In the genomic region with DNA sequence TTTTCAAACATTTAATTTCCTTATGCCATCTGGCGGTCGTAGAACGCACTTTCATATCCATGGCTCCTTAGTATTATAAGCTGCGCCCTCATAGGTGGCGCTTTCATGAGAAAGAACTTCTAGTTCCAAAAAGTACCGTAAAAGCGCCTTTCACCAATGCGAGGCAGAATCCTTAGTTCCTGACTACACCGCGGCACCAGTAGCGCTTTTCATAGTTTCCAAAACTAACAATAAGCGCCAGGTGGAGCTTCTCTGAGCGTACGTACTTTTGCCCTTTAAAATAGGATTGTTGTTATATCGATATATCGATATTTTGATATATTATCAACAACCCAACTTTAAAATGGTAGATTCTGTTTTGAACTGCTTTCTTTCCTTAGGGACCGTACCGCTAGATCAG, we compare ENCODE assay signal across 1 fruit fly cellular context.
TF ChIP-seq lines count a peak whose summit lies in the region.

No protein-coding gene starts in this region.

TF ChIP-seq in whole organism, embryonic, 481 proteins besides CTCF, POLR2A, EP300 and RAD21 (continued from another document and continues in another):
- TF ChIP-seq CG1832 (GFP tag; optimal IDR thresholded peaks at IDR 0.05; lab: Kevin White, UChicago): no peak
- TF ChIP-seq CG9215 (GFP tag; IDR thresholded peaks at IDR 0.05; lab: Robert Waterston, UW): peak; percentile 38; the same call in 1 of the 2 replicates
- TF ChIP-seq CG12299 (tag; optimal IDR thresholded peaks at IDR 0.05; lab: Kevin White, UChicago): peak; percentile 38
- TF ChIP-seq sim (GFP tag; IDR thresholded peaks at IDR 0.05; lab: Robert Waterston, UW): 0 out of 2 replicates have a peak, but pooled peaks have one; percentile 16
- TF ChIP-seq bbx (GFP tag; IDR thresholded peaks at IDR 0.05; lab: Robert Waterston, UW; ENCODE audit: partially characterized antibody): peak; percentile 80
- peak; percentile 54 for TF ChIP-seq CG4854 (GFP tag; optimal IDR thresholded peaks at IDR 0.05; lab: Kevin White, UChicago)
- peak; percentile 57 for TF ChIP-seq CG12391 (tag; optimal IDR thresholded peaks at IDR 0.05; lab: Kevin White, UChicago)
- peak; percentile 89 for TF ChIP-seq Xbp1 (GFP tag; optimal IDR thresholded peaks at IDR 0.05; lab: Kevin White, UChicago)
- 0 out of 2 replicates have a peak, but pooled peaks have one; percentile 51 for TF ChIP-seq Nf-YA (GFP tag; IDR thresholded peaks at IDR 0.05; lab: Robert Waterston, UW)
- peak; percentile 38 for TF ChIP-seq CG12071 (GFP tag; optimal IDR thresholded peaks at IDR 0.05; lab: Kevin White, UChicago)
- TF ChIP-seq bab2 (GFP tag; optimal IDR thresholded peaks at IDR 0.05; lab: Kevin White, UChicago): peak; percentile 88
- TF ChIP-seq CG12155 (GFP tag; optimal IDR thresholded peaks at IDR 0.05; lab: Kevin White, UChicago): peak; percentile 60
- peak; percentile 42 for TF ChIP-seq grn (GFP tag; optimal IDR thresholded peaks at IDR 0.05; lab: Kevin White, UChicago)
- peak; percentile 80 for TF ChIP-seq Dad (GFP tag; optimal IDR thresholded peaks at IDR 0.05; lab: Kevin White, UChicago)
- peak; percentile 85 for TF ChIP-seq repo (GFP tag; optimal IDR thresholded peaks at IDR 0.05; lab: Kevin White, UChicago)
- peak; percentile 71 for TF ChIP-seq caup (GFP tag; optimal IDR thresholded peaks at IDR 0.05; lab: Kevin White, UChicago; ENCODE audit: severe bottlenecking)
- TF ChIP-seq CG1792 (GFP tag; optimal IDR thresholded peaks at IDR 0.05; lab: Kevin White, UChicago): peak; percentile 74
- peak; percentile 30 for TF ChIP-seq CG18011 (GFP tag; optimal IDR thresholded peaks at IDR 0.05; lab: Kevin White, UChicago)
- TF ChIP-seq ttk (GFP tag; IDR thresholded peaks at IDR 0.05; lab: Robert Waterston, UW): peak; percentile 59
- no peak for TF ChIP-seq pan (optimal IDR thresholded peaks at IDR 0.05; lab: Kevin White, UChicago)
- TF ChIP-seq pan (GFP tag; optimal IDR thresholded peaks at IDR 0.05 in 1 of 2, IDR thresholded peaks at IDR 0.05 in 1 of 2): no peak
- peak; percentile 79 for TF ChIP-seq CG7839 (tag; optimal IDR thresholded peaks at IDR 0.05; lab: Kevin White, UChicago)
- TF ChIP-seq CG5953 (GFP tag; IDR thresholded peaks at IDR 0.05; lab: Robert Waterston, UW): peak; percentile 71
- peak; percentile 53 for TF ChIP-seq org-1 (GFP tag; optimal IDR thresholded peaks at IDR 0.05; lab: Kevin White, UChicago)
- TF ChIP-seq CG8924 (tag; optimal IDR thresholded peaks at IDR 0.05; lab: Kevin White, UChicago): peak; percentile 38
- TF ChIP-seq lov (optimal IDR thresholded peaks at IDR 0.05; lab: Kevin White, UChicago): no peak
- peak; percentile 55; the same call in 1 of the 3 replicates for TF ChIP-seq lov (GFP tag; IDR thresholded peaks at IDR 0.05; lab: Robert Waterston, UW)
- TF ChIP-seq MESR4 (GFP tag; optimal IDR thresholded peaks at IDR 0.05; lab: Kevin White, UChicago): no peak
- TF ChIP-seq Jarid2 (GFP tag; optimal IDR thresholded peaks at IDR 0.05; lab: Kevin White, UChicago): peak; percentile 38
- TF ChIP-seq CG31388 (GFP tag; optimal IDR thresholded peaks at IDR 0.05; lab: Kevin White, UChicago): peak; percentile 22
- TF ChIP-seq Dip3 (GFP tag; optimal IDR thresholded peaks at IDR 0.05; lab: Kevin White, UChicago): peak; percentile 49
- no peak for TF ChIP-seq jigr1 (GFP tag; IDR thresholded peaks at IDR 0.05; lab: Robert Waterston, UW)
- no peak for TF ChIP-seq oc (tag; optimal IDR thresholded peaks at IDR 0.05; lab: Kevin White, UChicago)
- TF ChIP-seq ftz-f1 (GFP tag; optimal IDR thresholded peaks at IDR 0.05; lab: Kevin White, UChicago): peak; percentile 47
- TF ChIP-seq chinmo (GFP tag; IDR thresholded peaks at IDR 0.05; lab: Robert Waterston, UW; ENCODE audit: partially characterized antibody): peak; percentile 77; the same call in 1 of the 4 replicates
- TF ChIP-seq CG12769 (tag; optimal IDR thresholded peaks at IDR 0.05; lab: Kevin White, UChicago): peak; percentile 43
- TF ChIP-seq CG5180 (GFP tag; optimal IDR thresholded peaks at IDR 0.05; lab: Kevin White, UChicago): peak; percentile 35
- peak; percentile 76 for TF ChIP-seq Sry-δ (GFP tag; optimal IDR thresholded peaks at IDR 0.05; lab: Kevin White, UChicago)
- no peak for TF ChIP-seq h (optimal IDR thresholded peaks at IDR 0.05; lab: Kevin White, UChicago)
- peak; percentile 37; the same call in 1 of the 2 replicates for TF ChIP-seq CG32767 (GFP tag; IDR thresholded peaks at IDR 0.05; lab: Robert Waterston, UW)
- peak; percentile 71 for TF ChIP-seq CG3163 (GFP tag; optimal IDR thresholded peaks at IDR 0.05; lab: Kevin White, UChicago)
- TF ChIP-seq CG6654 (GFP tag; optimal IDR thresholded peaks at IDR 0.05; lab: Kevin White, UChicago): peak; percentile 56
- peak in 1 of 2 experiments; percentile 85 for TF ChIP-seq insv (GFP tag; optimal IDR thresholded peaks at IDR 0.05; lab: Kevin White, UChicago)
- TF ChIP-seq Hand (GFP tag; optimal IDR thresholded peaks at IDR 0.05; lab: Kevin White, UChicago): no peak
- TF ChIP-seq chif (GFP tag; optimal IDR thresholded peaks at IDR 0.05; lab: Kevin White, UChicago): peak; percentile 82 to 90
- TF ChIP-seq lola (GFP tag; optimal IDR thresholded peaks at IDR 0.05; lab: Kevin White, UChicago): peak in 1 of 3 experiments; percentile 41
- TF ChIP-seq slou (GFP tag; optimal IDR thresholded peaks at IDR 0.05; lab: Kevin White, UChicago): peak; percentile 15
- TF ChIP-seq Hey (tag; optimal IDR thresholded peaks at IDR 0.05; lab: Kevin White, UChicago): no peak
- TF ChIP-seq wor (GFP tag; IDR thresholded peaks at IDR 0.05; lab: Robert Waterston, UW): peak; percentile 43; the same call in 1 of the 2 replicates
- peak; percentile 73 for TF ChIP-seq CG10209 (GFP tag; optimal IDR thresholded peaks at IDR 0.05; lab: Kevin White, UChicago)
- peak; percentile 78 for TF ChIP-seq CG6813 (GFP tag; optimal IDR thresholded peaks at IDR 0.05; lab: Kevin White, UChicago)
- no peak for TF ChIP-seq ems (GFP tag; optimal IDR thresholded peaks at IDR 0.05; lab: Kevin White, UChicago)
- TF ChIP-seq chm (GFP tag; IDR thresholded peaks at IDR 0.05; lab: Robert Waterston, UW): peak; percentile 80
- TF ChIP-seq lbe (GFP tag; optimal IDR thresholded peaks at IDR 0.05; lab: Kevin White, UChicago): no peak
- TF ChIP-seq exex (tag; optimal IDR thresholded peaks at IDR 0.05; lab: Kevin White, UChicago): no peak
- TF ChIP-seq CG9876 (GFP tag; optimal IDR thresholded peaks at IDR 0.05; lab: Kevin White, UChicago): peak; percentile 83
- TF ChIP-seq otp (GFP tag; IDR thresholded peaks at IDR 0.05; lab: Robert Waterston, UW): peak; percentile 72; the same call in 2 of the 3 replicates
- TF ChIP-seq CG30403 (GFP tag; optimal IDR thresholded peaks at IDR 0.05; lab: Kevin White, UChicago): peak; percentile 85
- TF ChIP-seq ro (GFP tag; IDR thresholded peaks at IDR 0.05; lab: Robert Waterston, UW): peak; percentile 39; the same call in 1 of the 2 replicates
- TF ChIP-seq twi (tag; optimal IDR thresholded peaks at IDR 0.05; lab: Kevin White, UChicago): peak; percentile 55
- peak; percentile 78 for TF ChIP-seq CG11085 (GFP tag; IDR thresholded peaks at IDR 0.05; lab: Robert Waterston, UW)
- TF ChIP-seq CG17568 (GFP tag; optimal IDR thresholded peaks at IDR 0.05; lab: Kevin White, UChicago): peak; percentile 60
- TF ChIP-seq Mrtf (GFP tag; IDR thresholded peaks at IDR 0.05; lab: Robert Waterston, UW): peak; percentile 80
- peak; percentile 60 for TF ChIP-seq CG13296 (GFP tag; optimal IDR thresholded peaks at IDR 0.05; lab: Kevin White, UChicago)
- TF ChIP-seq CG3726 (GFP tag; IDR thresholded peaks at IDR 0.05; lab: Robert Waterston, UW): peak; percentile 72; the same call in 1 of the 3 replicates
- TF ChIP-seq CG1603 (tag; optimal IDR thresholded peaks at IDR 0.05; lab: Kevin White, UChicago): peak; percentile 71
- peak; percentile 81 for TF ChIP-seq vnd (GFP tag; IDR thresholded peaks at IDR 0.05; lab: Robert Waterston, UW; ENCODE audit: partially characterized antibody)
- TF ChIP-seq tna (GFP tag; IDR thresholded peaks at IDR 0.05; lab: Robert Waterston, UW; ENCODE audit: partially characterized antibody): peak; percentile 82
- peak; percentile 58 for TF ChIP-seq Bdp1 (GFP tag; optimal IDR thresholded peaks at IDR 0.05; lab: Kevin White, UChicago)
- TF ChIP-seq CG8290 (GFP tag; optimal IDR thresholded peaks at IDR 0.05; lab: Kevin White, UChicago): peak; percentile 97
- peak; percentile 78 to 85 for TF ChIP-seq CG8290 (tag; optimal IDR thresholded peaks at IDR 0.05; lab: Kevin White, UChicago)
- TF ChIP-seq CG33557 (GFP tag; optimal IDR thresholded peaks at IDR 0.05; lab: Kevin White, UChicago): peak; percentile 70
- TF ChIP-seq CG1647 (GFP tag; optimal IDR thresholded peaks at IDR 0.05; lab: Kevin White, UChicago): peak; percentile 80
- no peak for TF ChIP-seq Trl (optimal IDR thresholded peaks at IDR 0.05; lab: Kevin White, UChicago)
- peak; percentile 60 for TF ChIP-seq Trl (GFP tag; optimal IDR thresholded peaks at IDR 0.05; lab: Kevin White, UChicago)
- TF ChIP-seq Atf3 (GFP tag; optimal IDR thresholded peaks at IDR 0.05; lab: Kevin White, UChicago): peak; percentile 73
- TF ChIP-seq B-H1 (GFP tag; IDR thresholded peaks at IDR 0.05; lab: Robert Waterston, UW): peak; percentile 64; the same call in 2 of the 3 replicates
- no peak for TF ChIP-seq fru (optimal IDR thresholded peaks at IDR 0.05; lab: Kevin White, UChicago)
- peak; percentile 18 for TF ChIP-seq YL-1 (GFP tag; optimal IDR thresholded peaks at IDR 0.05; lab: Kevin White, UChicago)
- TF ChIP-seq CG34422 (GFP tag; IDR thresholded peaks at IDR 0.05; lab: Robert Waterston, UW): peak; percentile 71
- TF ChIP-seq schlank (tag; optimal IDR thresholded peaks at IDR 0.05; lab: Kevin White, UChicago): peak; percentile 0
- TF ChIP-seq CG15696 (tag; optimal IDR thresholded peaks at IDR 0.05; lab: Kevin White, UChicago): peak; percentile 92
- TF ChIP-seq wdn (GFP tag; IDR thresholded peaks at IDR 0.05; lab: Robert Waterston, UW): peak; percentile 66
- no peak for TF ChIP-seq pros (GFP tag; optimal IDR thresholded peaks at IDR 0.05; lab: Kevin White, UChicago)
- TF ChIP-seq CG8944 (GFP tag; optimal IDR thresholded peaks at IDR 0.05; lab: Kevin White, UChicago): peak; percentile 87
- peak; percentile 74 for TF ChIP-seq CG15601 (tag; optimal IDR thresholded peaks at IDR 0.05; lab: Kevin White, UChicago)
- TF ChIP-seq Camta (GFP tag; optimal IDR thresholded peaks at IDR 0.05; lab: Kevin White, UChicago): peak; percentile 79
- no peak for TF ChIP-seq cas (GFP tag; IDR thresholded peaks at IDR 0.05; lab: Robert Waterston, UW)
- TF ChIP-seq Ravus (GFP tag; IDR thresholded peaks at IDR 0.05; lab: Robert Waterston, UW): peak; percentile 16
- TF ChIP-seq pb (GFP tag; optimal IDR thresholded peaks at IDR 0.05; lab: Kevin White, UChicago): peak; percentile 82
- peak; percentile 45 for TF ChIP-seq pfk (GFP tag; optimal IDR thresholded peaks at IDR 0.05; lab: Kevin White, UChicago)
- TF ChIP-seq CG30020 (tag; optimal IDR thresholded peaks at IDR 0.05; lab: Kevin White, UChicago): peak; percentile 10
- peak; percentile 80 for TF ChIP-seq Chrac-16 (GFP tag; optimal IDR thresholded peaks at IDR 0.05; lab: Kevin White, UChicago)
- peak; percentile 65 for TF ChIP-seq CG1024 (GFP tag; IDR thresholded peaks at IDR 0.05; lab: Robert Waterston, UW)
- peak; percentile 54 for TF ChIP-seq Dek (tag; optimal IDR thresholded peaks at IDR 0.05; lab: Kevin White, UChicago)
- TF ChIP-seq HmgZ (tag; optimal IDR thresholded peaks at IDR 0.05; lab: Kevin White, UChicago): peak; percentile 77
- peak; percentile 77 for TF ChIP-seq CG17328 (GFP tag; IDR thresholded peaks at IDR 0.05; lab: Robert Waterston, UW)
- peak; percentile 65 for TF ChIP-seq CG3847 (GFP tag; IDR thresholded peaks at IDR 0.05; lab: Robert Waterston, UW)
- no peak for TF ChIP-seq Drgx (GFP tag; IDR thresholded peaks at IDR 0.05; lab: Robert Waterston, UW)
- no peak; the same call in none of the 2 replicates for TF ChIP-seq Oaz (GFP tag; IDR thresholded peaks at IDR 0.05; lab: Robert Waterston, UW)
- TF ChIP-seq CG9437 (GFP tag; optimal IDR thresholded peaks at IDR 0.05; lab: Kevin White, UChicago): no peak
- TF ChIP-seq Rx (GFP tag; IDR thresholded peaks at IDR 0.05; lab: Robert Waterston, UW): peak; percentile 61
- peak; percentile 76 for TF ChIP-seq Ets97D (GFP tag; optimal IDR thresholded peaks at IDR 0.05; lab: Kevin White, UChicago)
- peak; percentile 25 for TF ChIP-seq jumu (GFP tag; optimal IDR thresholded peaks at IDR 0.05; lab: Kevin White, UChicago)
- peak; percentile 55 for TF ChIP-seq Lpt (GFP tag; optimal IDR thresholded peaks at IDR 0.05; lab: Kevin White, UChicago)
- peak; percentile 64 for TF ChIP-seq CG4328 (GFP tag; optimal IDR thresholded peaks at IDR 0.05; lab: Kevin White, UChicago)
- TF ChIP-seq sens (GFP tag; lab: Kevin White, UChicago): peak; percentile 93
- peak; percentile 73 for TF ChIP-seq CG10267 (tag; optimal IDR thresholded peaks at IDR 0.05; lab: Kevin White, UChicago)
- TF ChIP-seq sqz (GFP tag; optimal IDR thresholded peaks at IDR 0.05; lab: Kevin White, UChicago): no peak
- TF ChIP-seq CG18262 (tag; optimal IDR thresholded peaks at IDR 0.05; lab: Kevin White, UChicago): peak; percentile 68
- TF ChIP-seq CG3065 (GFP tag; optimal IDR thresholded peaks at IDR 0.05; lab: Kevin White, UChicago): peak; percentile 69
- peak; percentile 77 for TF ChIP-seq HLH4C (GFP tag; IDR thresholded peaks at IDR 0.05; lab: Robert Waterston, UW; ENCODE audit: partially characterized antibody)
- no peak for TF ChIP-seq D (optimal IDR thresholded peaks at IDR 0.05; lab: Kevin White, UChicago)
- peak; percentile 56 for TF ChIP-seq D (GFP tag; optimal IDR thresholded peaks at IDR 0.05; lab: Kevin White, UChicago)
- peak; percentile 48 for TF ChIP-seq btn (GFP tag; optimal IDR thresholded peaks at IDR 0.05; lab: Kevin White, UChicago)
- peak; percentile 47; the same call in 1 of the 3 replicates for TF ChIP-seq CG11695 (GFP tag; IDR thresholded peaks at IDR 0.05; lab: Robert Waterston, UW)
- peak; percentile 52 for TF ChIP-seq CG7786 (GFP tag; optimal IDR thresholded peaks at IDR 0.05; lab: Kevin White, UChicago)
- peak; percentile 68 for TF ChIP-seq Dref (GFP tag; IDR thresholded peaks at IDR 0.05; lab: Robert Waterston, UW)
- TF ChIP-seq CG2712 (tag; optimal IDR thresholded peaks at IDR 0.05; lab: Kevin White, UChicago): peak; percentile 79
- peak; percentile 81 for TF ChIP-seq knrl (GFP tag; IDR thresholded peaks at IDR 0.05; lab: Robert Waterston, UW; ENCODE audit: partially characterized antibody)
- peak; percentile 54 for TF ChIP-seq Dp (GFP tag; optimal IDR thresholded peaks at IDR 0.05; lab: Kevin White, UChicago)
- TF ChIP-seq run (tag; optimal IDR thresholded peaks at IDR 0.05; lab: Kevin White, UChicago): no peak
- TF ChIP-seq E2f1 (GFP tag; IDR thresholded peaks at IDR 0.05; lab: Robert Waterston, UW): peak; percentile 76
- TF ChIP-seq CG17612 (GFP tag; IDR thresholded peaks at IDR 0.05; lab: Robert Waterston, UW): 0 out of 2 replicates have a peak, but pooled peaks have one; percentile 28
